Worm (Caenorhabditis elegans) whole organism, L1 larva: ENCODE data around the gene F22E5.23.
"Not testable (repeated sequence)": the region's sequence is repeated elsewhere in the genome, so short reads cannot be mapped to it uniquely, and the experiment has no call there.

Source experiments
- aly-2 ChIP-seq: fragments of 150-350 bp; optimal IDR thresholded peaks from 2 replicates; lab custom pipeline; 2014; ENCODE audit warnings: missing biosample characterization, missing genetic modification characterization
- ama-1 ChIP-seq: fragments of 150-350 bp; optimal IDR thresholded peaks from 2 replicates; lab custom pipeline; 2014
- dpl-1 ChIP-seq, 3 experiments: fragments of 150-350 bp in 2 of 3; sonication (generic microtip) in 1 of 3; optimal IDR thresholded peaks; 2 replicates each; lab custom pipeline; 2014 to 2017; ENCODE audit warnings: missing biosample characterization in 3 of 3, missing genetic modification characterization in 3 of 3, missing genetic modification reagents in 3 of 3
- hlh-17 ChIP-seq: fragments of 200-800 bp; sonication (Bioruptor generic); optimal IDR thresholded peaks from 2 replicates; lab custom pipeline; 2018; ENCODE audit warnings: missing genetic modification characterization, mild to moderate bottlenecking, missing compliant biosample characterization, moderate library complexity, borderline replicate concordance
- isw-1 ChIP-seq: fragments of 200-800 bp; sonication (Bioruptor generic); IDR thresholded peaks from 2 replicates; pipeline ENCODE4 v1.3.6; 2022; ENCODE audit warnings: missing genetic modification characterization, missing compliant biosample characterization
- lsy-2 ChIP-seq, 2 experiments: fragments of 150-350 bp; optimal IDR thresholded peaks; 2 replicates each; lab custom pipeline; 2014; ENCODE audit warnings: missing biosample characterization in 2 of 2, missing genetic modification characterization in 2 of 2
- mep-1 ChIP-seq: fragments of 150-350 bp; optimal IDR thresholded peaks from 2 replicates; lab custom pipeline; 2014; ENCODE audit warnings: missing biosample characterization, missing genetic modification characterization
- pqm-1 ChIP-seq: sonication (generic microtip); optimal IDR thresholded peaks from 3 replicates; lab custom pipeline; 2017; ENCODE audit warnings: missing biosample characterization, missing genetic modification characterization
- skn-1 ChIP-seq: fragments of 150-350 bp; optimal IDR thresholded peaks from 2 replicates; lab custom pipeline; 2014; ENCODE audit warnings: missing biosample characterization, missing genetic modification characterization
- unc-86 ChIP-seq: sonication (generic microtip); optimal IDR thresholded peaks from 2 replicates; lab custom pipeline; 2016; ENCODE audit warnings: missing genetic modification characterization, missing compliant biosample characterization

DNA sequence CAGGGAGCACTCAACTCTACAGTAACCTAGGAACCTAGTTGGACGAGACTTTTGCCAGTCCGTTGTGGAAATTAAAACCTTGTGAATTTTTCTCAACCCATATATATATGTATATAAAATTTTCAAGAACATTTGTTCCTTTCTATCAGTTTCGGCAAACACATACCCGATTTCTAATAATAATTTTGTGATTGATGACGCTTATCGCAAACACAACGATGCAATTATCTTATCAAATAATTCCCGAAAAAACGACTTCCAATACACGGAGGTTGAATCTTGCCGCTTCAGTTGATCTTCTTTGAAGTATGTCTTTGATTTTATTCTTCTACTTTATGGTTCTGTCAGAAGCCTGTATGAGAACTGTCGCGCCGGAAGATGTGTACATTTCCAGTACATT, 24.0 kb downstream of the F22E5.23 start, which contains the start of gene F22E5.2:
- TF ChIP-seq aly-2 (tag; lab: Kevin White, UChicago); isw-1 (GFP tag; lab: Robert Waterston, UW); lsy-2 (tag; optimal IDR thresholded peaks at IDR 0.05; lab: Kevin White, UChicago); skn-1 (tag; lab: Kevin White, UChicago); unc-86 (tag; lab: Kevin White, UChicago); pqm-1 (tag; lab: Kevin White, UChicago); mep-1 (tag; lab: Kevin White, UChicago); ama-1 (lab: Kevin White, UChicago); dpl-1 (GFP tag; optimal IDR thresholded peaks at IDR 0.05; lab: Kevin White, UChicago); hlh-17 (GFP tag; lab: Kevin White, UChicago): not testable (repeated sequence)
